Worm (Caenorhabditis elegans) whole organism, L1 larva: ENCODE results near the gene R05H5.7.

Experiments
- egl-27 ChIP-seq, 2 experiments: fragments of 150-350 bp in 1 of 2; sonication (generic microtip); optimal IDR thresholded peaks; 3 replicates each; lab custom pipeline; 2017 to 2018; ENCODE audit warnings: missing biosample characterization in 2 of 2, missing genetic modification characterization in 2 of 2, missing genetic modification reagents in 2 of 2
- fkh-4 ChIP-seq: sonication (generic microtip); optimal IDR thresholded peaks from 2 replicates; lab custom pipeline; 2016; ENCODE audit warnings: missing compliant biosample characterization, missing genetic modification characterization, borderline replicate concordance
- hlh-4 ChIP-seq: sonication (generic microtip); optimal IDR thresholded peaks from 2 replicates; lab custom pipeline; 2016; ENCODE audit warnings: mild to moderate bottlenecking, missing genetic modification characterization, missing compliant biosample characterization
- isw-1 ChIP-seq: fragments of 200-800 bp; sonication (Bioruptor generic); IDR thresholded peaks from 2 replicates; pipeline ENCODE4 v1.3.6; 2022; ENCODE audit warnings: missing genetic modification characterization, missing compliant biosample characterization
- lin-39 ChIP-seq: fragments of 150-350 bp; optimal IDR thresholded peaks from 2 replicates; lab custom pipeline; 2014; ENCODE audit warnings: missing biosample characterization, missing genetic modification reagents, missing genetic modification characterization
- mdl-1 ChIP-seq, 2 experiments: fragments of 150-350 bp; optimal IDR thresholded peaks; 2 replicates each; lab custom pipeline; 2014 to 2017; ENCODE audit warnings: missing biosample characterization in 2 of 2, missing genetic modification characterization in 2 of 2, inconsistent platforms in 1 of 2
- mep-1 ChIP-seq: fragments of 150-350 bp; optimal IDR thresholded peaks from 2 replicates; lab custom pipeline; 2014; ENCODE audit warnings: missing biosample characterization, missing genetic modification characterization
- pqm-1 ChIP-seq: sonication (generic microtip); optimal IDR thresholded peaks from 3 replicates; lab custom pipeline; 2017; ENCODE audit warnings: missing biosample characterization, missing genetic modification characterization
- snpc-4 ChIP-seq: fragments of 150-350 bp; optimal IDR thresholded peaks from 2 replicates; lab custom pipeline; 2014; ENCODE audit warnings: missing biosample characterization, missing genetic modification characterization
- unc-130 ChIP-seq: fragments of 150-350 bp; optimal IDR thresholded peaks from 2 replicates; lab custom pipeline; 2017; ENCODE audit warnings: missing biosample characterization, missing genetic modification characterization, inconsistent platforms
- unc-62 ChIP-seq: fragments of 150-350 bp; optimal IDR thresholded peaks from 2 replicates; lab custom pipeline; 2014; ENCODE audit warnings: missing biosample characterization, missing genetic modification reagents, missing genetic modification characterization
- unc-86 ChIP-seq: sonication (generic microtip); optimal IDR thresholded peaks from 2 replicates; lab custom pipeline; 2016; ENCODE audit warnings: missing genetic modification characterization, missing compliant biosample characterization

DNA sequence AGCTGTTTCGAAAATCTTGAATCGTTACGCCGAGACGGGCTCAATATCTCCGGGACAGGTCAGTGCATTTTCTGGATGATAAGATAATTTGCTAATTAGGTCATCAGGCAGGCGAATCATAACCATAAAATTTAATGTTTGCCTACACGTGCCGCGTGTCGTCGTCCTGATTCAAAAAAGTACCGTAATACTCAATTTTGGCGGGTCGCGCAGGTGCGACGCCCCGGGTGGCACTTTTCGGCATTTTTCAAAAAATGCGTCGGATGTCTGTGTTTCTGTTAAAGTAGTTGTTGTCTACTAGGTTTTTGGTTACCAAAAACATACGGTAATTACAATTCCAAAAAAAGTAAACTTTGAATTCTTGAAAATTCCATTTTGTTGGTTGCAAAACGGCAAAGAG is 44.8 kb upstream of the R05H5.7 start:
- no peak for TF ChIP-seq egl-27 (tag; optimal IDR thresholded peaks at IDR 0.05; lab: Kevin White, UChicago)
- no peak for TF ChIP-seq lin-39 (tag; lab: Kevin White, UChicago)
- TF ChIP-seq unc-130 (tag; lab: Kevin White, UChicago) = no peak
- no peak for TF ChIP-seq pqm-1
- no peak for TF ChIP-seq mep-1 (tag; lab: Kevin White, UChicago)
- TF ChIP-seq unc-86 (tag; lab: Kevin White, UChicago) = no peak
- TF ChIP-seq mdl-1 (tag; optimal IDR thresholded peaks at IDR 0.05; lab: Kevin White, UChicago) = no peak
- TF ChIP-seq fkh-4 (tag; lab: Kevin White, UChicago) = no peak
- no peak for TF ChIP-seq isw-1 (GFP tag; lab: Robert Waterston, UW)
- TF ChIP-seq unc-62 = no peak
- no peak for TF ChIP-seq hlh-4 (tag; lab: Kevin White, UChicago)
- TF ChIP-seq snpc-4 (tag; lab: Kevin White, UChicago) = no peak
